Fruit fly (Drosophila melanogaster) whole organism, embryonic: ENCODE measurements around the gene NKCC.
A peak's percentile ranks its signal among the peaks of the same experiment; 100 is the strongest.

ENCODE experiments used
- Abd-B ChIP-seq: fragments of 200-800 bp; sonication (Bioruptor generic); optimal IDR thresholded peaks from 2 replicates; lab custom pipeline; 2018; ENCODE audit warnings: missing biosample characterization, mild to moderate bottlenecking, missing genetic modification characterization, moderate library complexity
- Antp ChIP-seq: fragments of 200-800 bp; sonication (Bioruptor generic); optimal IDR thresholded peaks from 3 replicates; lab custom pipeline; 2016; ENCODE audit warnings: missing biosample characterization, missing genetic modification characterization
- B-H2 ChIP-seq: fragments of 200-800 bp; sonication (Bioruptor generic); optimal IDR thresholded peaks from 2 replicates; lab custom pipeline; 2018; ENCODE audit warnings: missing biosample characterization, mild to moderate bottlenecking, missing genetic modification characterization
- CG10274 ChIP-seq: fragments of 200-800 bp; sonication (Bioruptor generic); optimal IDR thresholded peaks from 3 replicates; lab custom pipeline; 2017; ENCODE audit warnings: missing biosample characterization, mild to moderate bottlenecking, missing genetic modification characterization
- CG10654 ChIP-seq: fragments of 200-800 bp; sonication (Bioruptor generic); optimal IDR thresholded peaks from 2 replicates; lab custom pipeline; 2016; ENCODE audit warnings: missing biosample characterization, missing genetic modification characterization
- CG11085 ChIP-seq: fragments of 200-800 bp; sonication (Bioruptor generic); IDR thresholded peaks from 2 replicates; pipeline ENCODE4 v1.3.6; 2022; ENCODE audit warnings: missing biosample characterization, missing genetic modification characterization
- CG12236 ChIP-seq: fragments of 200-800 bp; sonication (Bioruptor generic); optimal IDR thresholded peaks from 2 replicates; lab custom pipeline; 2016; ENCODE audit warnings: missing biosample characterization, missing genetic modification characterization
- CG1233 ChIP-seq: fragments of 200-800 bp; sonication (Bioruptor generic); optimal IDR thresholded peaks from 4 replicates; lab custom pipeline; 2018; ENCODE audit warnings: missing biosample characterization, mild to moderate bottlenecking, missing genetic modification characterization
- CG13287 ChIP-seq: fragments of 200-800 bp; sonication (Bioruptor generic); IDR thresholded peaks from 2 replicates; pipeline ENCODE4 v1.3.6; 2022; ENCODE audit warnings: missing biosample characterization, missing genetic modification characterization; ENCODE audit not compliant: partially characterized antibody
- CG14710 ChIP-seq: fragments of 200-800 bp; sonication (Bioruptor generic); optimal IDR thresholded peaks from 3 replicates; lab custom pipeline; 2019; ENCODE audit warnings: missing biosample characterization, mild to moderate bottlenecking, missing genetic modification characterization, moderate library complexity
- CG14965 ChIP-seq: fragments of 200-800 bp; sonication (Bioruptor generic); optimal IDR thresholded peaks from 2 replicates; lab custom pipeline; 2016; ENCODE audit warnings: missing biosample characterization, missing genetic modification characterization, borderline replicate concordance
- CG15696 ChIP-seq: fragments of 200-800 bp; sonication (Bioruptor generic); optimal IDR thresholded peaks from 2 replicates; lab custom pipeline; 2019; ENCODE audit warnings: missing biosample characterization, mild to moderate bottlenecking, missing genetic modification characterization, moderate library complexity
- CG16815 ChIP-seq: fragments of 200-800 bp; sonication (Bioruptor generic); optimal IDR thresholded peaks from 3 replicates; lab custom pipeline; 2017; ENCODE audit warnings: missing biosample characterization, mild to moderate bottlenecking, missing genetic modification characterization
- CG31224 ChIP-seq: fragments of 200-800 bp; sonication (Bioruptor generic); IDR thresholded peaks from 2 replicates; pipeline ENCODE4 v1.3.6; 2022; ENCODE audit warnings: missing biosample characterization, missing genetic modification characterization
- CG31365 ChIP-seq: fragments of 200-800 bp; sonication (Bioruptor generic); optimal IDR thresholded peaks from 2 replicates; lab custom pipeline; 2018; ENCODE audit warnings: missing biosample characterization, mild to moderate bottlenecking, missing genetic modification characterization
- CG32532 ChIP-seq: fragments of 200-800 bp; sonication (Bioruptor generic); IDR thresholded peaks from 2 replicates; pipeline ENCODE4 v1.3.6; 2022; ENCODE audit warnings: missing biosample characterization, missing genetic modification characterization
- CG4328 ChIP-seq: fragments of 200-800 bp; sonication (Bioruptor generic); optimal IDR thresholded peaks from 3 replicates; lab custom pipeline; 2017; ENCODE audit warnings: missing biosample characterization, missing genetic modification reagents, missing genetic modification characterization
- CG6254 ChIP-seq: fragments of 200-800 bp; sonication (Bioruptor generic); optimal IDR thresholded peaks from 3 replicates; lab custom pipeline; 2017; ENCODE audit warnings: mild to moderate bottlenecking, missing biosample characterization, missing genetic modification reagents, missing genetic modification characterization
- CG6854 ChIP-seq: fragments of 200-800 bp; sonication (Bioruptor generic); optimal IDR thresholded peaks from 3 replicates; lab custom pipeline; 2017; ENCODE audit warnings: missing biosample characterization, mild to moderate bottlenecking, missing genetic modification characterization
- CG8089 ChIP-seq: fragments of 200-800 bp; sonication (Bioruptor generic); optimal IDR thresholded peaks from 3 replicates; lab custom pipeline; 2016; ENCODE audit warnings: missing biosample characterization, missing genetic modification characterization
- CG8924 ChIP-seq: fragments of 200-800 bp; optimal IDR thresholded peaks from 3 replicates; lab custom pipeline; 2019; ENCODE audit warnings: missing biosample characterization, mild to moderate bottlenecking, missing genetic modification characterization, moderate library complexity
- Chrac-16 ChIP-seq: fragments of 200-800 bp; sonication (Bioruptor generic); optimal IDR thresholded peaks from 3 replicates; lab custom pipeline; 2016; ENCODE audit warnings: missing biosample characterization, missing genetic modification characterization
- CrebB ChIP-seq: fragments of 200-800 bp; sonication (Bioruptor generic); optimal IDR thresholded peaks from 3 replicates; lab custom pipeline; 2018; ENCODE audit warnings: missing biosample characterization, mild to moderate bottlenecking, missing genetic modification characterization
- D19A ChIP-seq: fragments of 200-800 bp; optimal IDR thresholded peaks from 3 replicates; lab custom pipeline; 2019; ENCODE audit warnings: missing biosample characterization, mild to moderate bottlenecking, missing genetic modification characterization, moderate library complexity
- Doc3 ChIP-seq: fragments of 200-800 bp; sonication (Bioruptor generic); IDR thresholded peaks from 3 replicates; pipeline ENCODE4 v1.3.6; 2022; ENCODE audit warnings: missing biosample characterization, missing genetic modification characterization; ENCODE audit not compliant: partially characterized antibody
- Hr3 ChIP-seq: fragments of 200-800 bp; sonication (Bioruptor generic); optimal IDR thresholded peaks from 3 replicates; lab custom pipeline; 2016; ENCODE audit warnings: missing biosample characterization, missing genetic modification characterization
- Hr78 ChIP-seq, 2 experiments: fragments of 200-800 bp in 1 of 2; fragments of >200 bp in 1 of 2; sonication (Bioruptor generic) in 1 of 2; optimal IDR thresholded peaks; 2 replicates each; lab custom pipeline; 2017 to 2019; ENCODE audit warnings: missing biosample characterization in 2 of 2, missing genetic modification characterization in 2 of 2, mild to moderate bottlenecking in 1 of 2, moderate library complexity in 1 of 2
- Hsf ChIP-seq: fragments of 200-800 bp; sonication (Bioruptor generic); optimal IDR thresholded peaks from 3 replicates; lab custom pipeline; 2016; ENCODE audit warnings: missing biosample characterization, missing genetic modification characterization
- PHDP ChIP-seq: fragments of 200-800 bp; sonication (Bioruptor generic); optimal IDR thresholded peaks from 3 replicates; lab custom pipeline; 2018; ENCODE audit warnings: missing biosample characterization, mild to moderate bottlenecking, missing genetic modification characterization, moderate library complexity
- Ravus ChIP-seq: fragments of 200-800 bp; sonication (Bioruptor generic); IDR thresholded peaks from 2 replicates; pipeline ENCODE4 v1.3.6; 2022; ENCODE audit warnings: missing biosample characterization, missing genetic modification characterization
- Scr ChIP-seq: fragments of 200-800 bp; sonication (Bioruptor generic); IDR thresholded peaks from 2 replicates; pipeline ENCODE4 v1.3.6; 2022; ENCODE audit warnings: missing biosample characterization, missing genetic modification characterization; ENCODE audit not compliant: partially characterized antibody
- Six4 ChIP-seq: fragments of 200-800 bp; sonication (Bioruptor generic); optimal IDR thresholded peaks from 2 replicates; lab custom pipeline; 2016; ENCODE audit warnings: missing biosample characterization, missing genetic modification characterization
- abd-A ChIP-seq: fragments of 200-800 bp; sonication (Bioruptor generic); optimal IDR thresholded peaks from 3 replicates; lab custom pipeline; 2019; ENCODE audit warnings: missing biosample characterization, mild to moderate bottlenecking, missing genetic modification characterization, moderate library complexity
- ara ChIP-seq: fragments of 200-800 bp; sonication (Bioruptor generic); IDR thresholded peaks from 2 replicates; pipeline ENCODE4 v1.3.6; 2022; ENCODE audit warnings: missing biosample characterization, missing genetic modification characterization
- ash1 ChIP-seq: fragments of 200-800 bp; sonication (Bioruptor generic); optimal IDR thresholded peaks from 2 replicates; lab custom pipeline; 2018; ENCODE audit warnings: missing biosample characterization, mild to moderate bottlenecking, missing genetic modification characterization
- gem ChIP-seq: fragments of 200-800 bp; sonication (Bioruptor generic); optimal IDR thresholded peaks from 2 replicates; lab custom pipeline; 2019; ENCODE audit warnings: missing biosample characterization, mild to moderate bottlenecking, missing genetic modification characterization, moderate library complexity
- hb ChIP-seq: fragments of 200-800 bp; sonication (Bioruptor generic); IDR thresholded peaks from 3 replicates; pipeline ENCODE4 v1.3.6; 2022; ENCODE audit warnings: missing biosample characterization, missing genetic modification characterization; ENCODE audit not compliant: partially characterized antibody
- kah ChIP-seq: fragments of 200-800 bp; sonication (Bioruptor generic); optimal IDR thresholded peaks from 2 replicates; lab custom pipeline; 2018; ENCODE audit warnings: missing biosample characterization, mild to moderate bottlenecking, missing genetic modification characterization
- lmd ChIP-seq: fragments of 200-800 bp; sonication (Bioruptor generic); IDR thresholded peaks from 2 replicates; pipeline ENCODE4 v1.3.6; 2022; ENCODE audit warnings: missing biosample characterization, missing genetic modification characterization
- nmo ChIP-seq: fragments of 200-800 bp; sonication (Bioruptor generic); optimal IDR thresholded peaks from 2 replicates; lab custom pipeline; 2018; ENCODE audit warnings: missing biosample characterization, mild to moderate bottlenecking, missing genetic modification characterization, moderate library complexity
- org-1 ChIP-seq: fragments of 200-800 bp; sonication (Bioruptor generic); optimal IDR thresholded peaks from 2 replicates; lab custom pipeline; 2017; ENCODE audit warnings: missing biosample characterization, missing genetic modification characterization
- peb ChIP-seq: fragments of 200-800 bp; sonication (Bioruptor generic); IDR thresholded peaks from 2 replicates; pipeline ENCODE4 v1.3.6; 2022; ENCODE audit warnings: missing biosample characterization, missing genetic modification characterization
- pfk ChIP-seq: fragments of 200-800 bp; sonication (Bioruptor generic); optimal IDR thresholded peaks from 2 replicates; lab custom pipeline; 2018; ENCODE audit warnings: missing biosample characterization, mild to moderate bottlenecking, missing genetic modification characterization, moderate library complexity
- ranshi ChIP-seq: fragments of 200-800 bp; sonication (Bioruptor generic); IDR thresholded peaks from 2 replicates; pipeline ENCODE4 v1.3.6; 2022; ENCODE audit warnings: missing biosample characterization, missing genetic modification characterization
- ro ChIP-seq: fragments of 200-800 bp; sonication (Bioruptor generic); IDR thresholded peaks from 2 replicates; pipeline ENCODE4 v1.3.6; 2022; ENCODE audit warnings: missing biosample characterization, missing genetic modification characterization
- slp2 ChIP-seq: fragments of 200-800 bp; sonication (Bioruptor generic); optimal IDR thresholded peaks from 2 replicates; lab custom pipeline; 2016; ENCODE audit warnings: missing biosample characterization, missing genetic modification characterization
- tap ChIP-seq: fragments of 200-800 bp; optimal IDR thresholded peaks from 3 replicates; lab custom pipeline; 2019; ENCODE audit warnings: missing biosample characterization, mild to moderate bottlenecking, missing genetic modification characterization, moderate library complexity
- trh ChIP-seq: fragments of 200-800 bp; sonication (Bioruptor generic); optimal IDR thresholded peaks from 2 replicates; lab custom pipeline; 2016; ENCODE audit warnings: missing biosample characterization, missing genetic modification characterization
- zen2 ChIP-seq: fragments of 200-800 bp; sonication (Bioruptor generic); IDR thresholded peaks from 3 replicates; pipeline ENCODE4 v1.3.6; 2022; ENCODE audit warnings: missing biosample characterization, missing genetic modification characterization; ENCODE audit not compliant: partially characterized antibody
- zf30C ChIP-seq: fragments of 200-800 bp; sonication (Bioruptor generic); optimal IDR thresholded peaks from 3 replicates; lab custom pipeline; 2018; ENCODE audit warnings: missing biosample characterization, mild to moderate bottlenecking, missing genetic modification characterization

Gene NKCC

DNA sequence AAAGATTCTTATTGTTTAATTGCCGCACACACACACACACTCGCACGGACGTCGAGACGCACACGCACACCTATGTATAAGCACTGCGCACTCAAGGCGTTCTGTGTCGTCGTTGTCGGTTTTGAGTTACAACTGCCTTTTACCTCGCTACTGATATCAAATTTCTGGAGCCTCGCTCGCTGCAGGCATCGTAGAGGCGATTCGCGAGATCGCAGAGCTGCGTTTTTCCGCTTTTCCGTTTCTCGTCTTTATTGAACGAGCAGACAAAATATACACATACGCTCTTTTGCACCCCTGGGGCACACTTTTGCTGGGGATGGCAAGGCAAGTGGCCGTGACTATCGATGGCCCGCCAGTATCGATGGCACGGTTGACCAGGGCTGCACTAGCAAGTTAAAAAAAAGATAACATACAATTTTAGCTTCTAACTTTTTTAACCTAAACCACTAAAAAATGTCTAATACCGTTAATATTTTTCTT is 45.0 kb upstream of the NKCC start, which contains the start of gene CG2519 (continued):
- TF ChIP-seq CG16815 (GFP tag; lab: Kevin White, UChicago), result no peak
- peak; percentile 41 for TF ChIP-seq trh (GFP tag; lab: Kevin White, UChicago)
- TF ChIP-seq zf30C (GFP tag; lab: Kevin White, UChicago), result no peak
- no peak for TF ChIP-seq PHDP (tag; lab: Kevin White, UChicago)
- peak; percentile 39; the same call in 1 of the 2 replicates for TF ChIP-seq CG31224 (GFP tag; lab: Robert Waterston, UW)
- no peak for TF ChIP-seq abd-A (tag; lab: Kevin White, UChicago)
- TF ChIP-seq Ravus, result no peak; the same call in 1 of the 2 replicates
- TF ChIP-seq ranshi (GFP tag; lab: Robert Waterston, UW), result peak; percentile 53; the same call in 1 of the 2 replicates
- no peak for TF ChIP-seq gem (tag; lab: Kevin White, UChicago)
- TF ChIP-seq Chrac-16 (GFP tag; lab: Kevin White, UChicago), result peak; percentile 49
- TF ChIP-seq CG15696 (tag; lab: Kevin White, UChicago), result peak; percentile 29
- no peak for TF ChIP-seq peb (GFP tag; lab: Robert Waterston, UW)
- TF ChIP-seq Six4 (GFP tag; lab: Kevin White, UChicago), result peak; percentile 51
- no peak for TF ChIP-seq Hr78 (GFP tag; optimal IDR thresholded peaks at IDR 0.05; lab: Kevin White, UChicago)
- no peak for TF ChIP-seq ash1 (GFP tag; lab: Kevin White, UChicago)
- peak; percentile 63 for TF ChIP-seq Hsf (GFP tag; lab: Kevin White, UChicago)
- TF ChIP-seq Hr3 (GFP tag; lab: Kevin White, UChicago), result peak; percentile 13
- TF ChIP-seq CG4328 (GFP tag; lab: Kevin White, UChicago), result peak; percentile 14
- peak; percentile 21 for TF ChIP-seq CG6254 (GFP tag; lab: Kevin White, UChicago)
- TF ChIP-seq CG14965 (GFP tag; lab: Kevin White, UChicago), result no peak
- TF ChIP-seq CG14710 (tag; lab: Kevin White, UChicago), result peak; percentile 82
- peak; percentile 80; the same call in 2 of the 3 replicates for TF ChIP-seq zen2
- TF ChIP-seq CG13287 (GFP tag; lab: Robert Waterston, UW), result peak; percentile 91
- peak; percentile 58 for TF ChIP-seq Antp (GFP tag; lab: Kevin White, UChicago)
- TF ChIP-seq CG1233, result no peak
- peak; percentile 59; the same call in 1 of the 2 replicates for TF ChIP-seq CG11085 (GFP tag; lab: Robert Waterston, UW)
- TF ChIP-seq nmo (GFP tag; lab: Kevin White, UChicago), result no peak
- no peak for TF ChIP-seq CG31365 (tag; lab: Kevin White, UChicago)
- peak; percentile 56 for TF ChIP-seq kah (GFP tag; lab: Kevin White, UChicago)
- no peak for TF ChIP-seq pfk (GFP tag; lab: Kevin White, UChicago)
- peak; percentile 85 for TF ChIP-seq hb (GFP tag; lab: Robert Waterston, UW)
- peak; percentile 57 for TF ChIP-seq slp2 (GFP tag; lab: Kevin White, UChicago)
- TF ChIP-seq CG12236 (GFP tag; lab: Kevin White, UChicago), result no peak
- no peak for TF ChIP-seq lmd (GFP tag; lab: Robert Waterston, UW)
- no peak for TF ChIP-seq CG6854 (GFP tag; lab: Kevin White, UChicago)
- peak; percentile 81 for TF ChIP-seq CG32532 (GFP tag; lab: Robert Waterston, UW)
- no peak; the same call in 1 of the 2 replicates for TF ChIP-seq ro (GFP tag; lab: Robert Waterston, UW)
- TF ChIP-seq Doc3 (GFP tag; lab: Robert Waterston, UW), result peak; percentile 73
- TF ChIP-seq Scr (GFP tag; lab: Robert Waterston, UW), result peak; percentile 92
- peak; percentile 18 for TF ChIP-seq org-1 (GFP tag; lab: Kevin White, UChicago)
- TF ChIP-seq ara, result no peak
- peak; percentile 3 for TF ChIP-seq CG8089 (GFP tag; lab: Kevin White, UChicago)
- peak; percentile 59 for TF ChIP-seq CrebB (tag; lab: Kevin White, UChicago)
- TF ChIP-seq Abd-B, result no peak
- TF ChIP-seq CG8924 (tag; lab: Kevin White, UChicago), result peak; percentile 76
- no peak for TF ChIP-seq tap
- peak; percentile 47 for TF ChIP-seq B-H2 (GFP tag; lab: Kevin White, UChicago)
- TF ChIP-seq CG10274 (GFP tag; lab: Kevin White, UChicago), result no peak
- no peak for TF ChIP-seq D19A (tag; lab: Kevin White, UChicago)
- TF ChIP-seq CG10654 (GFP tag; lab: Kevin White, UChicago), result peak; percentile 22
